Worm (Caenorhabditis elegans) whole organism, late embryonic: ENCODE data around the gene syf-2.

Source experiments
- K02D7.2 ChIP-seq: sonication (generic microtip); optimal IDR thresholded peaks from 2 replicates; lab custom pipeline; 2017; ENCODE audit warnings: mild to moderate bottlenecking, missing genetic modification characterization, missing compliant biosample characterization
- T23F11.4 ChIP-seq: fragments of 200-800 bp; sonication (Bioruptor generic); optimal IDR thresholded peaks from 2 replicates; lab custom pipeline; 2018; ENCODE audit warnings: mild to moderate bottlenecking, missing genetic modification characterization, missing compliant biosample characterization
- ahr-1 ChIP-seq: sonication (generic microtip); optimal IDR thresholded peaks from 2 replicates; lab custom pipeline; 2016; ENCODE audit warnings: missing genetic modification characterization, missing compliant biosample characterization
- ceh-14 ChIP-seq: sonication (generic microtip); optimal IDR thresholded peaks from 2 replicates; lab custom pipeline; 2016; ENCODE audit warnings: missing genotype, missing genetic modification characterization, missing compliant biosample characterization
- ceh-19 ChIP-seq: fragments of 200-800 bp; sonication (Bioruptor generic); optimal IDR thresholded peaks from 2 replicates; lab custom pipeline; 2018; ENCODE audit warnings: mild to moderate bottlenecking, missing genetic modification characterization, missing compliant biosample characterization
- ceh-22 ChIP-seq: sonication (generic microtip); optimal IDR thresholded peaks from 2 replicates; lab custom pipeline; 2017; ENCODE audit warnings: missing biosample characterization, missing genetic modification characterization
- ceh-24 ChIP-seq: sonication (generic microtip); optimal IDR thresholded peaks from 2 replicates; lab custom pipeline; 2016; ENCODE audit warnings: mild to moderate bottlenecking, missing genetic modification characterization, missing compliant biosample characterization
- ceh-31 ChIP-seq: sonication (generic microtip); optimal IDR thresholded peaks from 2 replicates; lab custom pipeline; 2016; ENCODE audit warnings: missing genetic modification characterization, missing compliant biosample characterization
- ceh-48 ChIP-seq: sonication (generic microtip); optimal IDR thresholded peaks from 2 replicates; lab custom pipeline; 2016; ENCODE audit warnings: missing genetic modification characterization, inconsistent platforms, missing compliant biosample characterization
- dmd-4 ChIP-seq: sonication (generic microtip); optimal IDR thresholded peaks from 2 replicates; lab custom pipeline; 2016; ENCODE audit warnings: borderline replicate concordance, missing genetic modification characterization, missing compliant biosample characterization
- dve-1 ChIP-seq: sonication (generic microtip); optimal IDR thresholded peaks from 2 replicates; lab custom pipeline; 2017; ENCODE audit warnings: antibody characterized with exemption, mild to moderate bottlenecking, missing genetic modification characterization, missing compliant biosample characterization
- elt-2 ChIP-seq: sonication (generic microtip); optimal IDR thresholded peaks from 2 replicates; lab custom pipeline; 2016; ENCODE audit warnings: missing genetic modification reagents, missing genetic modification characterization, missing compliant biosample characterization
- fax-1 ChIP-seq: sonication (generic microtip); optimal IDR thresholded peaks from 2 replicates; lab custom pipeline; 2016; ENCODE audit warnings: missing genotype, missing genetic modification characterization, missing compliant biosample characterization
- fkh-10 ChIP-seq: fragments of 150-350 bp; optimal IDR thresholded peaks from 2 replicates; lab custom pipeline; 2014; ENCODE audit warnings: missing biosample characterization, missing genetic modification reagents, missing genetic modification characterization
- hlh-15 ChIP-seq: sonication (generic microtip); optimal IDR thresholded peaks from 2 replicates; lab custom pipeline; 2016; ENCODE audit warnings: missing genetic modification characterization, missing compliant biosample characterization
- lin-11 ChIP-seq: fragments of 200-800 bp; sonication (Bioruptor generic); optimal IDR thresholded peaks from 2 replicates; lab custom pipeline; 2018; ENCODE audit warnings: mild to moderate bottlenecking, missing genetic modification characterization, missing compliant biosample characterization
- mec-3 ChIP-seq: sonication (generic microtip); optimal IDR thresholded peaks from 2 replicates; lab custom pipeline; 2016; ENCODE audit warnings: borderline replicate concordance, missing genetic modification characterization, missing compliant biosample characterization
- nfya-1 ChIP-seq: sonication (generic microtip); optimal IDR thresholded peaks from 2 replicates; lab custom pipeline; 2017; ENCODE audit warnings: missing genetic modification characterization, mild to moderate bottlenecking, missing compliant biosample characterization, antibody characterized with exemption, moderate library complexity
- npax-4 ChIP-seq: sonication (generic microtip); optimal IDR thresholded peaks from 2 replicates; lab custom pipeline; 2016; ENCODE audit warnings: missing genetic modification characterization, missing compliant biosample characterization
- odd-2 ChIP-seq: sonication (generic microtip); optimal IDR thresholded peaks from 2 replicates; lab custom pipeline; 2017; ENCODE audit warnings: antibody characterized with exemption, mild to moderate bottlenecking, missing genetic modification characterization, missing compliant biosample characterization
- pag-3 ChIP-seq: sonication (generic microtip); optimal IDR thresholded peaks from 2 replicates; lab custom pipeline; 2016; ENCODE audit warnings: missing compliant biosample characterization, missing genetic modification characterization, borderline replicate concordance
- pat-9 ChIP-seq: fragments of 200-800 bp; sonication (Bioruptor generic); optimal IDR thresholded peaks from 2 replicates; lab custom pipeline; 2018; ENCODE audit warnings: mild to moderate bottlenecking, missing genetic modification characterization, moderate library complexity, missing compliant biosample characterization
- pros-1 ChIP-seq: fragments of 150-350 bp; optimal IDR thresholded peaks from 2 replicates; lab custom pipeline; 2014; ENCODE audit warnings: missing biosample characterization, missing genetic modification reagents, missing genetic modification characterization
- ref-2 ChIP-seq: sonication (generic microtip); optimal IDR thresholded peaks from 2 replicates; lab custom pipeline; 2016; ENCODE audit warnings: missing genetic modification characterization, missing compliant biosample characterization
- sdc-2 ChIP-seq: sonication (generic microtip); optimal IDR thresholded peaks from 2 replicates; lab custom pipeline; 2016; ENCODE audit warnings: missing genotype, missing genetic modification characterization, missing compliant biosample characterization
- sox-4 ChIP-seq: sonication (generic microtip); optimal IDR thresholded peaks from 2 replicates; lab custom pipeline; 2017; ENCODE audit warnings: mild to moderate bottlenecking, missing genetic modification characterization, inconsistent platforms, missing compliant biosample characterization
- syd-9 ChIP-seq: sonication (generic microtip); optimal IDR thresholded peaks from 2 replicates; lab custom pipeline; 2016; ENCODE audit warnings: mild to moderate bottlenecking, missing genetic modification characterization, moderate library complexity, missing compliant biosample characterization
- tbx-7 ChIP-seq: sonication (generic microtip); optimal IDR thresholded peaks from 2 replicates; lab custom pipeline; 2016; ENCODE audit warnings: missing genotype, missing genetic modification characterization, missing compliant biosample characterization
- ttx-3 ChIP-seq: sonication (generic microtip); optimal IDR thresholded peaks from 2 replicates; lab custom pipeline; 2016; ENCODE audit warnings: missing genetic modification reagents, missing genetic modification characterization, missing compliant biosample characterization
- unc-55 ChIP-seq: sonication (generic microtip); optimal IDR thresholded peaks from 2 replicates; lab custom pipeline; 2017; ENCODE audit warnings: missing biosample characterization, missing genetic modification reagents, missing genetic modification characterization
- zip-5 ChIP-seq: sonication (generic microtip); optimal IDR thresholded peaks from 2 replicates; lab custom pipeline; 2016; ENCODE audit warnings: missing genetic modification characterization, missing compliant biosample characterization
- ztf-16 ChIP-seq: sonication (generic microtip); optimal IDR thresholded peaks from 2 replicates; lab custom pipeline; 2017; ENCODE audit warnings: missing genetic modification characterization, missing compliant biosample characterization

The syf-2 gene

ce11 chrIII:7178497-7178896 lies 16.6 kb upstream of the syf-2 start:
- TF ChIP-seq mec-3: no peak
- no peak for TF ChIP-seq sox-4 (tag; lab: Kevin White, UChicago)
- TF ChIP-seq ceh-24 (tag; lab: Kevin White, UChicago): no peak
- TF ChIP-seq npax-4: no peak
- TF ChIP-seq pag-3 (tag; lab: Kevin White, UChicago): no peak
- TF ChIP-seq hlh-15: no peak
- no peak for TF ChIP-seq ceh-22
- TF ChIP-seq K02D7.2 (tag; lab: Kevin White, UChicago): no peak
- TF ChIP-seq ceh-14: no peak
- TF ChIP-seq ahr-1 (tag; lab: Kevin White, UChicago): no peak
- no peak for TF ChIP-seq ceh-48 (tag; lab: Kevin White, UChicago)
- no peak for TF ChIP-seq odd-2 (tag; lab: Kevin White, UChicago)
- no peak for TF ChIP-seq pros-1 (tag; lab: Kevin White, UChicago)
- no peak for TF ChIP-seq dmd-4 (tag; lab: Kevin White, UChicago)

DNA sequence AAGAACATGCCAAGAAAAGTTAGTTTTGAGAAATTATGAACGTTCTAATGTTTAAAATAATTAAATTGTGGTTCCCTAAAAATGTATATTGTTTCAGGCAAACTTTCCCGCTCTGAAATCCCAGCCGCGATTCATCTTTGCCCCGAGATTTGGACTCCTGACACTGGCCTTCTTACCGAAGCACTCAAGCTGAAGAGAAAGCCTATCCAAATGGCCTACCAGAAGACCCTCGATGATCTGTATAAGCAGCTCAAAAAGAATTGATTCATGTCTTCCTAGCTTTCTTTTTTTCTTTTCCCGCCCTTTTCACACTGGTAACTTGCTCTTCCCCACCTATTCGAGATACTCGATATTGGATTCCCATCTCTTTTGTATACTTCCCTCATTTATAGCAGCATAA lies 8.2 kb upstream of the syf-2 start:
- no peak for TF ChIP-seq zip-5 (tag; lab: Kevin White, UChicago)
- no peak for TF ChIP-seq lin-11 (tag; lab: Kevin White, UChicago)
- TF ChIP-seq sdc-2: no peak

ce11 chrIII:7167568-7167937 lies 5.6 kb upstream of the syf-2 start, which contains the start of gene acs-4:
acs-4 (plus strand) TSS chrIII:7167838.
- TF ChIP-seq ttx-3 (no peak), fkh-10 (no peak), ceh-19 (GFP tag; lab: Kevin White, UChicago) (no peak), ref-2 (tag; lab: Kevin White, UChicago) (no peak), ztf-16 (tag; lab: Kevin White, UChicago) (no peak), nfya-1 (tag; lab: Kevin White, UChicago) (no peak)

ce11 chrIII:7166664-7167567 lies 5.0 kb upstream of the syf-2 start:
- TF ChIP-seq elt-2 (tag; lab: Kevin White, UChicago) (peak; percentile 91), nfya-1 (tag; lab: Kevin White, UChicago) (peak; percentile 8), dve-1 (no peak)

DNA sequence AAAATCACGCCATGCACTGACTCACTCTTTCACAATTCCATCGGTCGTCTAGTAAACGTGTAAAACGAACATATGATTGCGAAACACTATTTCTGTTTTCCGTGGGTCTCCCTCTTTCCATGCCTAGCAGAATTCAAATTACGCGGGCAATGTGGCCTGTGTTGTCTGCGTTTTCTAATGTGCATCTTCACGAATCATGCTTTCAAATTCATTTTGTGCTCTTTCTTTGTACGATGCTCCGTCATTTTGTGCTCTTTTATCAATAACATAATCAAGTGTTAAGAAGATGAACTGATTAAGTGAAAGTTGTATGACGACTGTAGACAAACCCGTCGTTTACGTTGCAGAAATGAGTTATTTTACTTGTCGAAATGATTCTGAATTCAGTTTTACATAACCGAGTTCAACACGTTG lies 3.9 kb upstream of the syf-2 start:
- TF ChIP-seq elt-2 (tag; lab: Kevin White, UChicago): peak; percentile 45
- TF ChIP-seq fax-1 (tag; lab: Kevin White, UChicago): no peak
- no peak for TF ChIP-seq unc-55 (GFP tag; lab: Kevin White, UChicago)
- no peak for TF ChIP-seq ceh-31 (tag; lab: Kevin White, UChicago)
- no peak for TF ChIP-seq pat-9

DNA sequence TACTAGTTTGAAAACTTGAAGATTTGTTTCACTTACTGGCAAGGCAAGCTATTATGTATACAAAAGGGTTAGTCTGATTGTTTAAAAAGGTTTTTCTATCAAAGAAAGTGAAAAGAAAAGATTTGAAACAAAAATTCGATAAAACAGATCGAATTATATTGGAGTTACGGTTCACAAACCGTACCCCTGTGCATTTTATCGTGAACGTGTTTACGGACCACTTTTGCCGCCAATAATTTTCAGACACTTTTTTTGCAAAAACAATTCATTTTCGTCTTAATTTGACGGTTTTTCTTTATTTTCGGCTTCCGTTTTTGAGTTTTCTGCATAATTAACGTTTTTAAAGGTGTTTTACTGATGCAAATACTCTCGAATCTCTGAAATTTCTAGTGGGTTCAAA lies 3.4 kb upstream of the syf-2 start:
- TF ChIP-seq tbx-7 (no peak), syd-9 (tag; lab: Kevin White, UChicago) (no peak), T23F11.4 (no peak)
